Worm (Caenorhabditis elegans): ENCODE data around the gene mif-4.

The mif-4 gene

DNA sequence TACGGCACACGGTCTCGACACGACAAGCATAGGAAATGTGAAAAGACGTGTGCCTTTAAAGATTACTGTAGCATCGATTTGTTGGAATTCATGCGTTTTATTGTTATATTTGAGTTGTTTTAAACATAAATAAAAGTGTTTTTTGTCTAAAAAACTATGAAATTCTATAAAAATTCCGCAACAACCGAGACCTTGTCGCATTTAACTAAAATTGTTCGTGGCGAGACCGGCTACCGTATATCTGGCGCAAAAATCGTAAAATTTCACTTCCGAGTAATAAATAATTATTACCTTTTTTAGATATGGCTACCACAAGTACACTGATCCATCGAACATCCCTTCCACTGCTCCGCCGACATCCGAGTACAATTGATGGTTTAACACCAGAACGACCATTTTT is 1.6 kb upstream of the mif-4 start, which contains the start of gene ipla-6:
Gene ipla-6 (plus strand): TSS at position 301 of the 400 bp plus-strand sequence.
- no peak for TF ChIP-seq nhr-10 (tag; optimal IDR thresholded peaks at IDR 0.05)
- no peak for TF ChIP-seq lsy-2 (tag; optimal IDR thresholded peaks at IDR 0.05)
- no peak for TF ChIP-seq mdl-1 (tag; optimal IDR thresholded peaks at IDR 0.05)
- no peak for TF ChIP-seq D1046.2 (GFP tag; IDR thresholded peaks at IDR 0.05)
- TF ChIP-seq lir-3 (tag; optimal IDR thresholded peaks at IDR 0.05) = no peak
- TF ChIP-seq tra-1 (GFP tag; IDR thresholded peaks at IDR 0.05) = no peak
- TF ChIP-seq Y75B8A.6 (GFP tag; IDR thresholded peaks at IDR 0.05) = no peak
- no peak for TF ChIP-seq arid-1 (GFP tag; conservative IDR thresholded peaks at IDR 0.05)
- no peak for TF ChIP-seq ceh-82 (tag; optimal IDR thresholded peaks at IDR 0.05)
- no peak for TF ChIP-seq F44E2.7 (GFP tag; IDR thresholded peaks at IDR 0.05)
- no peak for TF ChIP-seq unc-130 (GFP tag; optimal IDR thresholded peaks at IDR 0.05)
- no peak for TF ChIP-seq ces-1 (GFP tag; optimal IDR thresholded peaks at IDR 0.05)
- no peak for TF ChIP-seq zip-2 (tag; optimal IDR thresholded peaks at IDR 0.05)
- TF ChIP-seq snpc-1.2 (GFP tag; IDR thresholded peaks at IDR 0.05) = no peak
- no peak for TF ChIP-seq lin-38 (GFP tag; IDR thresholded peaks at IDR 0.05)
- no peak for TF ChIP-seq nhr-111 (GFP tag; optimal IDR thresholded peaks at IDR 0.05)
- TF ChIP-seq lin-1 (GFP tag; IDR thresholded peaks at IDR 0.05) = no peak
- no peak for TF ChIP-seq lin-15B (tag; optimal IDR thresholded peaks at IDR 0.05)
- TF ChIP-seq rbr-2 (tag; optimal IDR thresholded peaks at IDR 0.05) = no peak
- no peak for TF ChIP-seq madf-9 (GFP tag; conservative IDR thresholded peaks at IDR 0.05)

DNA sequence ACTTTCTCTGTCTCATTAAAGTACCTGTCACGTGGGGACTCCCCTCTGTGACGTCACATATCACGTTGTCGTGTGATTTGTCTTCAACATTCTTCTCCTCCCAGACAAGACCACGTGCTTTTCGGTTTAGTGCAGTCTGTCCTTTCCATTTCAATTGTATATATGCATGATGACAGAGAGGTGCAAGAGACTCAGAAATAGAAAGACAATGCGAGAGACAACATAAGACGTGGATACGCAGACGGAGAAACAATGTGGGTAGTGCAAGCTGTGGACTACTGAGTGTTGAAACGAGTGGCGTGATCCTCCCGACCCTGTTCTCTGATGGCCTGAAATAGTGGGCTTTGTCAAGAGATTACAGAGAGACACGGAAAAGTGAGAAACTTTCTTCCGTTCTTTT is 954 bp upstream of the mif-4 start:
- TF ChIP-seq nhr-48 (tag; optimal IDR thresholded peaks at IDR 0.05) = peak; percentile 99
- TF ChIP-seq dmd-8 (GFP tag; IDR thresholded peaks at IDR 0.05) = no peak
- peak in 1 of 2 experiments; percentile 2 for TF ChIP-seq ZK546.5 (tag; optimal IDR thresholded peaks at IDR 0.05)
- TF ChIP-seq Y48G9A.11 (GFP tag; IDR thresholded peaks at IDR 0.05) = no peak
- TF ChIP-seq spr-1 (tag; optimal IDR thresholded peaks at IDR 0.05) = peak; percentile 84
- peak; percentile 99 for TF ChIP-seq mxl-3 (GFP tag; optimal IDR thresholded peaks at IDR 0.05)
- peak; percentile 99 for TF ChIP-seq dve-1 (tag; optimal IDR thresholded peaks at IDR 0.05; ENCODE audit: insufficient read depth)
- no peak for TF ChIP-seq daf-12 (tag; optimal IDR thresholded peaks at IDR 0.05)
- peak; percentile 99 for TF ChIP-seq dmd-6 (GFP tag; IDR thresholded peaks at IDR 0.05)
- peak; percentile 16 for TF ChIP-seq ceh-32 (tag; optimal IDR thresholded peaks at IDR 0.05; ENCODE audit: poor library complexity)
- TF ChIP-seq lir-3 (tag; optimal IDR thresholded peaks at IDR 0.05) = no peak
- peak; percentile 96 for TF ChIP-seq tra-1 (GFP tag; IDR thresholded peaks at IDR 0.05)
- TF ChIP-seq T26A8.4 (GFP tag; IDR thresholded peaks at IDR 0.05) = peak; percentile 89
- TF ChIP-seq unc-130 (GFP tag; optimal IDR thresholded peaks at IDR 0.05) = no peak
- peak; percentile 59 for TF ChIP-seq set-16 (GFP tag; IDR thresholded peaks at IDR 0.05)
- TF ChIP-seq jun-1 (tag; optimal IDR thresholded peaks at IDR 0.05) = peak; percentile 47
- TF ChIP-seq ceh-44 (GFP tag; IDR thresholded peaks at IDR 0.05) = no peak
- peak; percentile 71 for TF ChIP-seq spr-3 (GFP tag; optimal IDR thresholded peaks at IDR 0.05)
- TF ChIP-seq php-3 (GFP tag; IDR thresholded peaks at IDR 0.05) = peak; percentile 90
- TF ChIP-seq ztf-7 (tag; optimal IDR thresholded peaks at IDR 0.05) = peak; percentile 75
- TF ChIP-seq zag-1 (tag; optimal IDR thresholded peaks at IDR 0.05) = no peak
- TF ChIP-seq mes-2 (tag; optimal IDR thresholded peaks at IDR 0.05; ENCODE audit: poor library complexity, severe bottlenecking) = peak; percentile 79
- peak; percentile 84 for TF ChIP-seq nhr-11 (tag; optimal IDR thresholded peaks at IDR 0.05)
- no peak for TF ChIP-seq ztf-11 (tag; optimal IDR thresholded peaks at IDR 0.05)
- peak; percentile 67; the same call in 1 of the 2 replicates for TF ChIP-seq lin-29 (GFP tag; IDR thresholded peaks at IDR 0.05)
- TF ChIP-seq unc-39 (tag; optimal IDR thresholded peaks at IDR 0.05) = no peak
- TF ChIP-seq nhr-41 (GFP tag; IDR thresholded peaks at IDR 0.05) = no peak
- TF ChIP-seq hlh-30 (tag; optimal IDR thresholded peaks at IDR 0.05; ENCODE audit: insufficient read depth) = peak; percentile 100
- no peak for TF ChIP-seq snpc-4 (tag; optimal IDR thresholded peaks at IDR 0.05)
- TF ChIP-seq zfp-3 (GFP tag; conservative IDR thresholded peaks at IDR 0.05) = peak; percentile 83; the same call in 1 of the 2 replicates
- no peak for TF ChIP-seq ceh-62 (tag; optimal IDR thresholded peaks at IDR 0.05)
- peak; percentile 90 for TF ChIP-seq lin-13 (GFP tag; optimal IDR thresholded peaks at IDR 0.05)
- TF ChIP-seq rbr-2 (tag; optimal IDR thresholded peaks at IDR 0.05) = peak; percentile 75
- peak; percentile 46; the same call in 1 of the 2 replicates for TF ChIP-seq arid-1 (GFP tag; conservative IDR thresholded peaks at IDR 0.05)
- peak; percentile 46 for TF ChIP-seq skn-1 (tag; optimal IDR thresholded peaks at IDR 0.05)
- no peak for TF ChIP-seq attf-4 (tag; optimal IDR thresholded peaks at IDR 0.05)
